Worm (Caenorhabditis elegans) whole organism, L1 larva: ENCODE results near the gene hira-1.

Source experiments
- C16A3.4 ChIP-seq: fragments of 150-350 bp; optimal IDR thresholded peaks from 2 replicates; lab custom pipeline; 2014; ENCODE audit warnings: missing biosample characterization, missing genetic modification characterization
- Y116A8C.19 ChIP-seq: sonication (generic microtip); optimal IDR thresholded peaks from 2 replicates; lab custom pipeline; 2016; ENCODE audit warnings: missing compliant biosample characterization, missing genetic modification characterization, borderline replicate concordance
- alr-1 ChIP-seq: fragments of 200-800 bp; sonication (Bioruptor generic); optimal IDR thresholded peaks from 2 replicates; lab custom pipeline; 2018; ENCODE audit warnings: borderline replicate concordance, mild to moderate bottlenecking, missing genetic modification characterization, missing compliant biosample characterization
- ama-1 ChIP-seq: fragments of 150-350 bp; optimal IDR thresholded peaks from 2 replicates; lab custom pipeline; 2014
- blmp-1 ChIP-seq: fragments of 150-350 bp; optimal IDR thresholded peaks from 2 replicates; lab custom pipeline; 2014; ENCODE audit warnings: missing biosample characterization, missing genetic modification characterization
- ceh-88 ChIP-seq: fragments of 200-800 bp; sonication (Bioruptor generic); IDR thresholded peaks from 2 replicates; pipeline ENCODE4 v1.3.6; 2022; ENCODE audit warnings: missing genetic modification characterization, missing compliant biosample characterization
- ceh-90 ChIP-seq: sonication (generic microtip); optimal IDR thresholded peaks from 2 replicates; lab custom pipeline; 2016; ENCODE audit warnings: missing genetic modification characterization, missing compliant biosample characterization
- dpl-1 ChIP-seq, 3 experiments: fragments of 150-350 bp in 2 of 3; sonication (generic microtip) in 1 of 3; optimal IDR thresholded peaks; 2 replicates each; lab custom pipeline; 2014 to 2017; ENCODE audit warnings: missing biosample characterization in 3 of 3, missing genetic modification characterization in 3 of 3, missing genetic modification reagents in 3 of 3
- efl-1 ChIP-seq, 4 experiments: fragments of 150-350 bp; optimal IDR thresholded peaks in 3 of 4; peaks in 1 of 4; 1 replicate in 1 of 4; 2 replicates in 3 of 4; lab custom pipeline; 2014; ENCODE audit warnings: missing biosample characterization in 2 of 4, missing genetic modification characterization in 2 of 4, missing genetic modification reagents in 2 of 4
- egl-27 ChIP-seq, 2 experiments: fragments of 150-350 bp in 1 of 2; sonication (generic microtip); optimal IDR thresholded peaks; 3 replicates each; lab custom pipeline; 2017 to 2018; ENCODE audit warnings: missing biosample characterization in 2 of 2, missing genetic modification characterization in 2 of 2, missing genetic modification reagents in 2 of 2
- elt-3 ChIP-seq, 6 experiments: fragments of 150-350 bp in 1 of 6; sonication (generic microtip); optimal IDR thresholded peaks; 2 replicates each; lab custom pipeline; 2017 to 2018; ENCODE audit warnings: missing biosample characterization in 6 of 6, missing genetic modification characterization in 6 of 6, inconsistent platforms in 1 of 6
- fkh-10 ChIP-seq: sonication (generic microtip); optimal IDR thresholded peaks from 2 replicates; lab custom pipeline; 2017; ENCODE audit warnings: missing biosample characterization, missing genetic modification reagents, missing genetic modification characterization
- fos-1 ChIP-seq: fragments of 150-350 bp; optimal IDR thresholded peaks from 2 replicates; lab custom pipeline; 2014; ENCODE audit warnings: missing biosample characterization, missing genetic modification characterization
- grh-1 ChIP-seq: fragments of 200-800 bp; sonication (Bioruptor generic); IDR thresholded peaks from 2 replicates; pipeline ENCODE4 v1.3.6; 2022; ENCODE audit warnings: missing genetic modification reagents, missing genetic modification characterization, missing compliant biosample characterization
- irx-1 ChIP-seq: sonication (generic microtip); optimal IDR thresholded peaks from 2 replicates; lab custom pipeline; 2016; ENCODE audit warnings: missing genetic modification characterization, missing compliant biosample characterization
- lin-13 ChIP-seq: fragments of 150-350 bp; optimal IDR thresholded peaks from 2 replicates; lab custom pipeline; 2014; ENCODE audit warnings: missing biosample characterization, missing genetic modification reagents, missing genetic modification characterization
- lin-35 ChIP-seq, 2 experiments: fragments of 150-350 bp; optimal IDR thresholded peaks; 2 replicates each; lab custom pipeline; 2014; ENCODE audit warnings: missing biosample characterization in 2 of 2, missing genetic modification characterization in 2 of 2, missing genetic modification reagents in 2 of 2
- lin-39 ChIP-seq: fragments of 150-350 bp; optimal IDR thresholded peaks from 2 replicates; lab custom pipeline; 2014; ENCODE audit warnings: missing biosample characterization, missing genetic modification reagents, missing genetic modification characterization
- lir-3 ChIP-seq: sonication (generic microtip); optimal IDR thresholded peaks from 2 replicates; lab custom pipeline; 2016; ENCODE audit warnings: mild to moderate bottlenecking, missing genetic modification characterization, moderate library complexity, missing compliant biosample characterization; ENCODE audit not compliant: poor library complexity
- lsy-2 ChIP-seq, 2 experiments: fragments of 150-350 bp; optimal IDR thresholded peaks; 2 replicates each; lab custom pipeline; 2014; ENCODE audit warnings: missing biosample characterization in 2 of 2, missing genetic modification characterization in 2 of 2
- mab-9 ChIP-seq: fragments of 200-800 bp; sonication (Bioruptor generic); IDR thresholded peaks from 2 replicates; pipeline ENCODE4 v1.3.6; 2022; ENCODE audit warnings: missing genetic modification reagents, missing genetic modification characterization, missing compliant biosample characterization
- mef-2 ChIP-seq: fragments of 150-350 bp; optimal IDR thresholded peaks from 2 replicates; lab custom pipeline; 2014; ENCODE audit warnings: missing biosample characterization, missing genetic modification characterization
- mep-1 ChIP-seq: fragments of 150-350 bp; optimal IDR thresholded peaks from 2 replicates; lab custom pipeline; 2014; ENCODE audit warnings: missing biosample characterization, missing genetic modification characterization
- nhr-11 ChIP-seq: fragments of 150-350 bp; optimal IDR thresholded peaks from 2 replicates; lab custom pipeline; 2014; ENCODE audit warnings: missing biosample characterization, missing genetic modification characterization
- nhr-19 ChIP-seq: fragments of 200-800 bp; sonication (Bioruptor generic); conservative IDR thresholded peaks from 2 replicates; pipeline ENCODE4 v1.3.6; 2022; ENCODE audit warnings: missing genetic modification characterization, missing compliant biosample characterization
- nhr-20 ChIP-seq: sonication (generic microtip); optimal IDR thresholded peaks from 2 replicates; lab custom pipeline; 2016; ENCODE audit warnings: mild to moderate bottlenecking, missing genetic modification characterization, missing compliant biosample characterization
- nhr-47 ChIP-seq: sonication (generic microtip); optimal IDR thresholded peaks from 2 replicates; lab custom pipeline; 2016; ENCODE audit warnings: mild to moderate bottlenecking, missing genetic modification characterization, moderate library complexity, missing compliant biosample characterization
- nhr-84 ChIP-seq: sonication (generic microtip); optimal IDR thresholded peaks from 2 replicates; lab custom pipeline; 2017; ENCODE audit warnings: missing biosample characterization, missing genetic modification characterization
- nhr-85 ChIP-seq: sonication (generic microtip); peaks from one replicate; lab custom pipeline; 2016; ENCODE audit warnings: missing genetic modification characterization, inconsistent platforms, missing compliant biosample characterization
- pqm-1 ChIP-seq: sonication (generic microtip); optimal IDR thresholded peaks from 3 replicates; lab custom pipeline; 2017; ENCODE audit warnings: missing biosample characterization, missing genetic modification characterization
- snpc-4 ChIP-seq: fragments of 150-350 bp; optimal IDR thresholded peaks from 2 replicates; lab custom pipeline; 2014; ENCODE audit warnings: missing biosample characterization, missing genetic modification characterization
- sox-4 ChIP-seq: sonication (generic microtip); optimal IDR thresholded peaks from 2 replicates; lab custom pipeline; 2016; ENCODE audit warnings: missing genetic modification characterization, missing compliant biosample characterization
- sptf-1 ChIP-seq: fragments of 150-350 bp; optimal IDR thresholded peaks from 2 replicates; lab custom pipeline; 2014; ENCODE audit warnings: missing biosample characterization, missing genetic modification characterization
- sup-37 ChIP-seq: fragments of 200-800 bp; sonication (Bioruptor generic); optimal IDR thresholded peaks from 2 replicates; lab custom pipeline; 2018; ENCODE audit warnings: mild to moderate bottlenecking, missing genetic modification characterization, missing compliant biosample characterization
- tbx-2 ChIP-seq: sonication (generic microtip); optimal IDR thresholded peaks from 2 replicates; lab custom pipeline; 2016; ENCODE audit warnings: missing genetic modification characterization, missing compliant biosample characterization
- tlp-1 ChIP-seq: fragments of 150-350 bp; optimal IDR thresholded peaks from 2 replicates; lab custom pipeline; 2014; ENCODE audit warnings: missing biosample characterization, missing genetic modification characterization
- unc-62 ChIP-seq: fragments of 150-350 bp; optimal IDR thresholded peaks from 2 replicates; lab custom pipeline; 2014; ENCODE audit warnings: missing biosample characterization, missing genetic modification reagents, missing genetic modification characterization
- unc-86 ChIP-seq: sonication (generic microtip); optimal IDR thresholded peaks from 2 replicates; lab custom pipeline; 2016; ENCODE audit warnings: missing genetic modification characterization, missing compliant biosample characterization
- xbp-1 ChIP-seq: sonication (generic microtip); optimal IDR thresholded peaks from 2 replicates; lab custom pipeline; 2016; ENCODE audit warnings: missing genetic modification characterization, missing compliant biosample characterization
- ztf-4 ChIP-seq: fragments of 150-350 bp; optimal IDR thresholded peaks from 2 replicates; lab custom pipeline; 2014; ENCODE audit warnings: missing biosample characterization, missing genetic modification characterization

The hira-1 gene

DNA sequence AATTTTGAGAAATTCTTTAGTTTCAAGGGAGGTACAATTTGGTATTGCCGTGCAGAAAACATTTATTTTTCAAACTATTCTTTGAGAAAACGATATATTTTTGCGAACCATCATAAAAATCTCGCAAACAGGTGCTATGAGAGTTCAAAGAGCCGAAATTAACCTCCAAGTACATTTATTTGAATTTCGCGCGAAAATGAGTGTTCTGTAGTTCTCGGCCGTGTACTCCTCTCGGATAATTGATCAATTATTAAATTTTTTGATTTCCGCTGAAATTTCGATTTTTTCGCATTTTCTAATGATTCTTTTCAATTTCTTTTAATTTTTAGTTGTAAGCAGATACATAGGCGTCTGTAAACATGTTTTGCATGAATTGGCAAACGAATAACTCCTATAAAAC, 745 bp upstream of the hira-1 start (continued):
- TF ChIP-seq ztf-4 (tag; lab: Kevin White, UChicago), result no peak
- TF ChIP-seq irx-1, result peak; percentile 72
- TF ChIP-seq lin-39 (tag; lab: Kevin White, UChicago), result no peak
- peak; percentile 91 to 93 for TF ChIP-seq efl-1 (optimal IDR thresholded peaks at IDR 0.05; lab: Kevin White, UChicago)
- TF ChIP-seq efl-1 (GFP tag; optimal IDR thresholded peaks at IDR 0.05 in 1 of 2; lab: Kevin White, UChicago), result peak; percentile 90 to 99
- peak; percentile 85 to 93 for TF ChIP-seq lin-35 (GFP tag; optimal IDR thresholded peaks at IDR 0.05; lab: Kevin White, UChicago)
- TF ChIP-seq snpc-4, result no peak
- no peak for TF ChIP-seq unc-62 (GFP tag; lab: Kevin White, UChicago)
- TF ChIP-seq nhr-11 (tag; lab: Kevin White, UChicago), result no peak
- peak; percentile 34 to 59 for TF ChIP-seq lsy-2 (tag; optimal IDR thresholded peaks at IDR 0.05; lab: Kevin White, UChicago)
- no peak for TF ChIP-seq egl-27 (tag; optimal IDR thresholded peaks at IDR 0.05; lab: Kevin White, UChicago)
- peak; percentile 64 for TF ChIP-seq nhr-47 (tag; lab: Kevin White, UChicago)
- TF ChIP-seq sptf-1 (tag; lab: Kevin White, UChicago), result no peak
- no peak for TF ChIP-seq Y116A8C.19 (tag; lab: Kevin White, UChicago)
- no peak for TF ChIP-seq unc-86 (tag; lab: Kevin White, UChicago)
- TF ChIP-seq lir-3 (tag; lab: Kevin White, UChicago), result peak; percentile 84
- no peak for TF ChIP-seq fkh-10 (GFP tag; lab: Kevin White, UChicago)
- no peak for TF ChIP-seq ceh-88 (GFP tag; lab: Robert Waterston, UW)
- TF ChIP-seq grh-1, result peak; percentile 43; the same call in 1 of the 2 replicates
- no peak for TF ChIP-seq mep-1
- peak; percentile 58 for TF ChIP-seq nhr-20
- TF ChIP-seq mab-9 (GFP tag; lab: Robert Waterston, UW), result no peak
- peak; percentile 65 for TF ChIP-seq nhr-19 (GFP tag; lab: Robert Waterston, UW)
- TF ChIP-seq mef-2, result no peak
- TF ChIP-seq lin-13 (GFP tag; lab: Kevin White, UChicago), result no peak
- no peak for TF ChIP-seq C16A3.4 (tag; lab: Kevin White, UChicago)
- TF ChIP-seq fos-1 (tag; lab: Kevin White, UChicago), result peak; percentile 23
- peak; percentile 39 for TF ChIP-seq tbx-2 (tag; lab: Kevin White, UChicago)
- no peak for TF ChIP-seq alr-1 (tag; lab: Kevin White, UChicago)
- no peak for TF ChIP-seq nhr-84
- peak; percentile 83 for TF ChIP-seq ceh-90 (tag; lab: Kevin White, UChicago)
- peak; percentile 60 for TF ChIP-seq sox-4
- TF ChIP-seq sup-37 (GFP tag; lab: Kevin White, UChicago), result no peak
- TF ChIP-seq dpl-1 (GFP tag; optimal IDR thresholded peaks at IDR 0.05; lab: Kevin White, UChicago), result peak; percentile 84 to 92 (median 89)
- TF ChIP-seq elt-3 (tag; optimal IDR thresholded peaks at IDR 0.05; lab: Kevin White, UChicago), result no peak
- TF ChIP-seq, all 84 proteins: peak for 32

DNA sequence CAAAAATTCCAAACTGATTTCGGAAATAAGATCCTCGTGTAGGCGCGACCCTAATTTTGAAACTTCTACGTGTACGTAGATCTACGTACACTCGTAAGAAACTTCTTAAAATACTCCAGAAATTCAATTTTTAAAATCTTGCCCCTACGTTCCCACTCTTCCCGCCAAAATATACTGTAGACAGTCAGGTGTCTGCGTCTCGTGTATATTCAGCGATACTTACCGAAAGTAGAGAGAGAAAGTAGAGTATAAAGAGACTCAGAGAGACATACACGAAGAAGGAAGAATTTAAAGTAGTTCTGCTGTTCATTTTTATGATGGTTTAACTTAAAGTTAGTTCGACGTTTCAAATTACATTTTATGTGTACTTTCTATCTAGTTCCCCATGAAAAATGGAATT, 2.3 kb downstream of the hira-1 start:
- TF ChIP-seq blmp-1 (tag; lab: Kevin White, UChicago) (peak; percentile 53), xbp-1 (no peak), lsy-2 (tag; optimal IDR thresholded peaks at IDR 0.05; lab: Kevin White, UChicago) (peak in 1 of 2 experiments; percentile 54), lin-35 (GFP tag; optimal IDR thresholded peaks at IDR 0.05; lab: Kevin White, UChicago) (peak in 1 of 2 experiments; percentile 53), unc-86 (tag; lab: Kevin White, UChicago) (no peak), dpl-1 (GFP tag; optimal IDR thresholded peaks at IDR 0.05; lab: Kevin White, UChicago) (peak; percentile 26 to 46 (median 27)), efl-1 (optimal IDR thresholded peaks at IDR 0.05; lab: Kevin White, UChicago) (peak; percentile 12 to 16), efl-1 (GFP tag; optimal IDR thresholded peaks at IDR 0.05 in 1 of 2; lab: Kevin White, UChicago) (peak in 1 of 2 experiments; percentile 7)

DNA sequence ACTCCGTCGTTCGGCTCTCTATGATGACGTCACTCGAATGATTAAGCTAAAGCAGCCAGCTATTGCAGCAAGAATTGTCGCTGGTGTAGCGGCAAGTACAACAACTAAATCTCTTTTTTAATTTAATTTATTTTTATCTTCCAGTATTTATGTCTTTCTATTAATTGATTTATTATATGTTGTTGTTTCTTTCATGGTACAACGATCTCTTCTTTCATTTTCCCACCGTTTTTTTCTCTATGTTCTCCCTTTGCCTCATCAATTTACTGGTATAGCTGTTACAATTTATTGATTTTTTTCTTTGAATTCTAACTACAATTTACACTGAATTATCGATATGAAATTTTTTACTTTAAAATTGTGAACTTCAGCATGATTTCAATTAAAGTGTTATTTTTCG, 4.8 kb downstream of the hira-1 start, which contains the start of gene moc-6:
Gene moc-6 (plus strand): TSS at position 301 of the 400 bp plus-strand sequence.
- TF ChIP-seq pqm-1 (tag; lab: Kevin White, UChicago) (no peak), tlp-1 (tag; lab: Kevin White, UChicago) (no peak), sptf-1 (tag; lab: Kevin White, UChicago) (no peak), nhr-19 (GFP tag; lab: Robert Waterston, UW) (no peak), nhr-85 (peak; percentile 26), ama-1 (lab: Kevin White, UChicago) (no peak), elt-3 (tag; optimal IDR thresholded peaks at IDR 0.05; lab: Kevin White, UChicago) (peak in 1 of 6 experiments; percentile 10), efl-1 (optimal IDR thresholded peaks at IDR 0.05; lab: Kevin White, UChicago) (no peak), efl-1 (GFP tag; optimal IDR thresholded peaks at IDR 0.05 in 1 of 2; lab: Kevin White, UChicago) (peak in 1 of 2 experiments; percentile 66)
